Fruit fly (Drosophila melanogaster) Kc167 (cell line): ENCODE data around the gene CG5194.

Experiments used
- Myc ChIP-seq: fragments of >200 bp; optimal IDR thresholded peaks from 2 replicates; lab custom pipeline; 2017; ENCODE audit warnings: missing external identifiers
- Sin3A ChIP-seq: fragments of >200 bp; optimal IDR thresholded peaks from 2 replicates; lab custom pipeline; 2018; ENCODE audit warnings: missing external identifiers
- h ChIP-seq: fragments of >200 bp; optimal IDR thresholded peaks from 3 replicates; lab custom pipeline; 2018; ENCODE audit warnings: missing external identifiers
- insv ChIP-seq: fragments of >200 bp; optimal IDR thresholded peaks from 3 replicates; lab custom pipeline; 2018; ENCODE audit warnings: missing external identifiers
- psq ChIP-seq: fragments of >200 bp; optimal IDR thresholded peaks from 2 replicates; lab custom pipeline; 2017; ENCODE audit warnings: missing external identifiers
- ttk ChIP-seq: sonication (Bioruptor generic); optimal IDR thresholded peaks from 2 replicates; lab custom pipeline; 2017; ENCODE audit warnings: missing external identifiers

The CG5194 gene

dm6 chr3L:9004788-9005246 is 4.8 kb downstream of the CG5194 start, which contains the start of gene Doc3:
Gene Doc3 (plus strand): TSS chr3L:9005196.
- no peak for TF ChIP-seq ttk
- TF ChIP-seq psq (lab: Kevin White, UChicago), result no peak
- no peak for TF ChIP-seq Myc
- no peak for TF ChIP-seq insv (lab: Kevin White, UChicago)
- TF ChIP-seq Sin3A (lab: Kevin White, UChicago), result no peak
- no peak for TF ChIP-seq h (lab: Kevin White, UChicago)

- TF ChIP-seq insv (lab: Kevin White, UChicago), result no peak
- TF ChIP-seq Sin3A (lab: Kevin White, UChicago), result no peak
- TF ChIP-seq Myc, result no peak
- no peak for TF ChIP-seq ttk
- no peak for TF ChIP-seq h (lab: Kevin White, UChicago)
- no peak for TF ChIP-seq psq (lab: Kevin White, UChicago)
Observed at dm6 chr3L:9003369-9003768, 6.3 kb downstream of the CG5194 start.

dm6 chr3L:9002527-9002926 is 7.1 kb downstream of the CG5194 start:
- no peak for TF ChIP-seq insv (lab: Kevin White, UChicago)

dm6 chr3L:8997686-8998239 is 11.9 kb downstream of the CG5194 start, which contains the start of the genes smg and CG5087:
Gene smg (minus strand): TSS chr3L:8997989.
Gene CG5087 (plus strand): TSS chr3L:8998184.
- no peak for TF ChIP-seq Myc
- TF ChIP-seq ttk, result no peak
- TF ChIP-seq h (lab: Kevin White, UChicago), result no peak
- no peak for TF ChIP-seq insv (lab: Kevin White, UChicago)
- no peak for TF ChIP-seq Sin3A (lab: Kevin White, UChicago)
- TF ChIP-seq psq (lab: Kevin White, UChicago), result no peak

- TF ChIP-seq psq (lab: Kevin White, UChicago), result no peak
- TF ChIP-seq h (lab: Kevin White, UChicago), result no peak
- no peak for TF ChIP-seq Sin3A (lab: Kevin White, UChicago)
- TF ChIP-seq insv (lab: Kevin White, UChicago), result no peak
- TF ChIP-seq Myc, result no peak
- no peak for TF ChIP-seq ttk
Observed at dm6 chr3L:8996899-8997685, 12.5 kb downstream of the CG5194 start.

- TF ChIP-seq Myc (no peak), ttk (no peak), h (lab: Kevin White, UChicago) (no peak), psq (lab: Kevin White, UChicago) (no peak), insv (lab: Kevin White, UChicago) (no peak), Sin3A (lab: Kevin White, UChicago) (no peak)
Observed at dm6 chr3L:8996173-8996767, 13.4 kb downstream of the CG5194 start.

dm6 chr3L:8990128-8990527 is 19.5 kb downstream of the CG5194 start, which contains the start of gene CG5280:
Gene CG5280 (minus strand): TSS chr3L:8990228.
- TF ChIP-seq insv (lab: Kevin White, UChicago) (no peak), Myc (no peak), psq (lab: Kevin White, UChicago) (no peak), ttk (no peak), h (lab: Kevin White, UChicago) (no peak), Sin3A (lab: Kevin White, UChicago) (no peak)

dm6 chr3L:8986582-8986981 is 23.1 kb downstream of the CG5194 start, which contains the start of gene CG5068:
Gene CG5068 (plus strand): TSS chr3L:8986710.
- TF ChIP-seq psq (lab: Kevin White, UChicago), result no peak

- no peak for TF ChIP-seq ttk
- TF ChIP-seq Sin3A (lab: Kevin White, UChicago), result no peak
- TF ChIP-seq psq (lab: Kevin White, UChicago), result no peak
- no peak for TF ChIP-seq Myc
- no peak for TF ChIP-seq insv (lab: Kevin White, UChicago)
Observed at dm6 chr3L:8985848-8986320, 23.8 kb downstream of the CG5194 start, which contains the start of gene Galk. Gene Galk (minus strand): TSS chr3L:8986091.

- no peak for TF ChIP-seq Sin3A (lab: Kevin White, UChicago)
- no peak for TF ChIP-seq h (lab: Kevin White, UChicago)
- no peak for TF ChIP-seq ttk
- TF ChIP-seq insv (lab: Kevin White, UChicago), result no peak
- no peak for TF ChIP-seq Myc
- TF ChIP-seq psq (lab: Kevin White, UChicago), result no peak
Observed at dm6 chr3L:8985132-8985847, 24.3 kb downstream of the CG5194 start.

dm6 chr3L:8982044-8982443 is 27.6 kb downstream of the CG5194 start:
- no peak for TF ChIP-seq Sin3A (lab: Kevin White, UChicago)

- TF ChIP-seq ttk, result no peak
Observed at dm6 chr3L:8981495-8981894, 28.1 kb downstream of the CG5194 start, which contains the start of gene CG13314. Gene CG13314 (plus strand): TSS chr3L:8981795.
